Worm (Caenorhabditis elegans): ENCODE measurements around the gene ttr-12.

- TF ChIP-seq pqm-1 (tag; optimal IDR thresholded peaks at IDR 0.05) (no peak), pag-3 (tag; optimal IDR thresholded peaks at IDR 0.05; ENCODE audit: borderline replicate concordance) (no peak), nhr-11 (tag; optimal IDR thresholded peaks at IDR 0.05) (no peak), ceh-9 (tag; optimal IDR thresholded peaks at IDR 0.05) (no peak), madf-2 (tag; optimal IDR thresholded peaks at IDR 0.05) (no peak), ceh-45 (GFP tag; IDR thresholded peaks at IDR 0.05) (no peak)
Observed at ce11 chrV:20594746-20595145, 13.8 kb downstream of the ttr-12 start, which contains the start of gene F26F2.10.

Data from whole organism, late embryonic.